Worm (Caenorhabditis elegans): ENCODE results near the gene twk-4.

Gene twk-4

ce11 chrII:9163348-9163747, 30.7 kb downstream of the twk-4 start:
- no peak for TF ChIP-seq unc-62 (GFP tag; optimal IDR thresholded peaks at IDR 0.05)

ce11 chrII:9161023-9161422, 33.1 kb downstream of the twk-4 start, which contains the start of gene rhy-1:
TSS of gene rhy-1 (plus strand) at chrII:9161379.
- no peak for TF ChIP-seq unc-62 (GFP tag; optimal IDR thresholded peaks at IDR 0.05)

- no peak for TF ChIP-seq unc-62 (GFP tag; optimal IDR thresholded peaks at IDR 0.05)
These were observed 33.8 kb downstream of the twk-4 start for ce11 chrII:9160197-9160806.

- TF ChIP-seq unc-62 (GFP tag; optimal IDR thresholded peaks at IDR 0.05), result no peak
These were observed 36.1 kb downstream of the twk-4 start, which contains the start of gene oac-54 for ce11 chrII:9158029-9158428. TSS of gene oac-54 (plus strand) at chrII:9158111.

DNA sequence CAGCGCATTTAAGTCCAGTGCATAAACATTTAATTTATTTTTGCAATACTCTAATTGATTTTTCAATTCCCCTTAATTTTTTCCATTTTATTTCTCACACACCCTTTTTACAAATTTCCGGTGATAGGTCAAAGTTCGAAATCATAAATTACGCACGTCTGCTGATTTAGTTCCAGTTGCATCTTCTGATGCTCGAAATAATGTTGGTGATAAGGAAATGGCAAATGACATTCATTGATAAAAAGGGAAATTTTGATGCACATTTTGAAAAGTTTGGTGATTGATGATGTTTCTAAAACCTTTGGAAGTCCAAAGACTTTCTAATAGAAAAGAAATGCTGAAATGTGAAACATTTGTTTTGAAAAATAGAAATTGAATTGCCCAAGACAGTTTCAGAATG, 37.0 kb downstream of the twk-4 start:
- no peak for TF ChIP-seq unc-62 (GFP tag; optimal IDR thresholded peaks at IDR 0.05)

- no peak for TF ChIP-seq unc-62 (GFP tag; optimal IDR thresholded peaks at IDR 0.05)
These were observed 37.8 kb downstream of the twk-4 start for ce11 chrII:9156277-9156676.

DNA sequence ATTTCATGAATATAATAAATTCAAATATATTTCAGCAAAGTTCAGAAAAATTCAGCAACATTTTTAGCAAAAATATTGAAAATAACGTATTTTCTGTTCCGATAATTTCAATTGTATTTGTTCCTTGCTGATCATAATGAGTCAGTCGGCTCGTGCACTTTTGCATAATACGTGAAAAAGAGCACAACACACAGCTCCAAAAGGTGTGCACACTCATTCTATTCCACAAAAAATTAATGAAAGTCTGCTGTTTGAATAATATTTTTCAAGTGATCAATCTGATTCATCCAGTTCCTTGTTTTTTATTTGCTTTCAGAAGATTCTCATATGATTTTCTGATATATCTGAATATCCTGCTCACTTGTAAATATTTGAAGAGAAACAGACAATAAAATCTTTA, 39.8 kb downstream of the twk-4 start:
- no peak for TF ChIP-seq unc-62 (GFP tag; optimal IDR thresholded peaks at IDR 0.05)

ce11 chrII:9152231-9152630, 41.9 kb downstream of the twk-4 start, which contains the start of gene col-78:
TSS of gene col-78 (plus strand) at chrII:9152531.
- no peak for TF ChIP-seq unc-62 (GFP tag; optimal IDR thresholded peaks at IDR 0.05)

DNA sequence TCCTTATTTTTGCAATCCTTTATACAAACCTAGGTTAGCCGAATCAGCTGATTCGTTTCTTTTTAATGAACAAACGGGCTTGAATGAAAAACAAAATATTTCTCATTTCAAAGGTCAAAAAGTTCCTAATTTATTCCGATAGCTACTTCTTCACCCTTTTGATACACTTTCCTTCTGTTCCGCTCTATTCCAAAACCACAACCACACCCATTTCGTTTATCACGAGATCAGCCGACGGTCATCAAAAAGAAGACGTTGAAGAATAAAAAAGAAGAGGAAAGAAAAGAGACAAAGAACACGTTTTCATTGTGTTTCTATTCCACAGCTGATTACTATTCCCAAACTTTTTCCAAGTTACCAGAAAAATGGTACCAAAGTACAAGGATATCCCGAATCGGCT, 46.0 kb downstream of the twk-4 start:
- no peak for TF ChIP-seq unc-62 (GFP tag; optimal IDR thresholded peaks at IDR 0.05)

DNA sequence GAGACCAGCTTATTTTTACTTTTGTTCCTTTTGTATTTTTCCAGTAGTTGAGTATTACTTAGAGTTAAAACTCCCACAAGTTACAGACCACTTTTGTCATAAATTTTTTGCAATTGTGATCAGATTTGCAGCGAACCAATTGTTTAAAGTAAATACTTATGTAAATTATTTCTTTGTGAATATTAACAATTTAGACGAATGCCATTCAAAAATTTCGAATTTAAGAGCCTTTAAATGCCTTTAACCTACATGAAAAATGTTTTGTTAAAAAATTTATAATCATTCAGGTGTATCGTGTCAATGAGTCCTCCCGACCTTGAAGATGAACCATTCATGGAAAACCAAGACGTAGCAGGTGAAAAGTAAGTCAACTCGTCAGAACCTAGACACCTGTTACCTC, 48.1 kb downstream of the twk-4 start, which contains the start of gene W07A12.4:
W07A12.4 (plus strand) TSS at position 301 of the 400 bp plus-strand sequence.
- TF ChIP-seq unc-62 (GFP tag; optimal IDR thresholded peaks at IDR 0.05), result no peak

DNA sequence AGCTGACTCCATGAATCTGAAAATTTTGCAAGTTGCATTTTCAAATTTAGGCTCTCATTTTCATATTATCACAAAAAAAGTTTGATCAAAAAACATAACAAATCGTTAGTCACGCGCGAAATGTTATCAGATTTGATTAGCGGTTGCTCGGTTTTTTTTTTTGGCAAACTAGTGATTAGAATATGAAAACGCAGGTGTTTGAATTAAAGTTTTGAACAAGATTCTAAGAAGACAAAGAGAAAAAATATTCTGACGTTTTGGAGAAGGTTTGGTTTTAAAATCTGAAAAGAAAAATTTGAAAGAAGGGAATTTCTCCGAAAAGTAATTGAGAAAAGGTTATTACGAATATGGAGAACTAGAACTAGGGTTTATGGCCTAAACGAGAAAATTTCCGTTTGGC, 49.7 kb downstream of the twk-4 start:
- TF ChIP-seq unc-62 (GFP tag; optimal IDR thresholded peaks at IDR 0.05), result no peak

ce11 chrII:9143795-9144194, 50.3 kb downstream of the twk-4 start:
- TF ChIP-seq unc-62 (GFP tag; optimal IDR thresholded peaks at IDR 0.05), result no peak

DNA sequence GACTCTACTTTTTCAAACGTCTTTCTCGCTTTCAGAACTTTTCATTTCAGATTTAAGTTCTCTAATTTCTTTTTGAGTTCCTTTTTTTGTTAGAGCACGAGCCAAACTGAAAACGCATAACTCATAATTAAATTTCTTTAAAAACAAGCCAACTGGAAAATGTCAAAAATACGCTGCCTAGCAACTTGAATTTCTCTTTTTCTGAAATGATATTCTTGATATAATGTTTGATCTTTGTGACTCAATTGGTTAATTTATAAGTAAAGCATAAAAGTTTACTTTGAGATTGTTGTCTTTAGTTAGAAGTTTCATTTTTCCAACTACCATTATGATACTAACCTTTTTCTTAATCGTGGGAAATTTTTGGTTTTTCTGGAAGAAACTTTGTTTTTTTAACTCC, 53.0 kb downstream of the twk-4 start:
- TF ChIP-seq unc-62 (GFP tag; optimal IDR thresholded peaks at IDR 0.05), result no peak

DNA sequence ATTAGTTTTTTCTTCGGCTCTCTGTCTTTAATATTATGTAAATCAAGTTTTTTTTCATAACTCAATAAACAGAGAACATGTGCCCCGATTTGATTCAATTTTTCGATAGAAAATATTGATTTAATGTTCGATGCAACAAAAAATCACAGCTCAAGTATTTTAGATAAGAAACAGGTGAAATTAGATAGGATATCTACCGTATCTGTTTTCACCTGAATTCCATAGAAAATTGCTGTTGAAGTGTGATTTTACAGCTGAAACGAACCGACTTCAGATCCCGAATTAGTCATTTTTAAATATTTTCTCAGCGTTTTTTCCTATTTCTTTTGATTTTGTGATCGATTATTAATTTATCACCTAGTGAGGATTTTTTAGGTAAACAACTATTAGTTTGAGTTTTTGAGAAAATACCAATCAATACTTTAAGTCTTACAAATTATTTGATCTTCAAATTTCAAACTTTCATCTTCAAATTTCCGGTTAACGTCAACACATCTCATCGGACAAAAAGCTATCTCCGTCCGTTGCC, 54.9 kb downstream of the twk-4 start, which contains the start of gene Y9C2UA.1:
Y9C2UA.1 (plus strand) TSS at position 479 of the 529 bp plus-strand sequence.
- TF ChIP-seq unc-62 (GFP tag; optimal IDR thresholded peaks at IDR 0.05), result no peak

ce11 chrII:9137803-9138202, 56.3 kb downstream of the twk-4 start, which contains the start of gene C16D2.3:
TSS of gene C16D2.3 (plus strand) at chrII:9138103.
- no peak for TF ChIP-seq unc-62 (GFP tag; optimal IDR thresholded peaks at IDR 0.05)

ce11 chrII:9135878-9136277, 58.2 kb downstream of the twk-4 start, which contains the start of gene nlp-78:
TSS of gene nlp-78 (plus strand) at chrII:9136178.
- no peak for TF ChIP-seq unc-62 (GFP tag; optimal IDR thresholded peaks at IDR 0.05)

- no peak for TF ChIP-seq unc-62 (GFP tag; optimal IDR thresholded peaks at IDR 0.05)
These were observed 61.8 kb downstream of the twk-4 start for ce11 chrII:9132338-9132737.

Data from whole organism, dauer.